Worm (Caenorhabditis elegans): ENCODE results near the gene C01G10.5.

DNA sequence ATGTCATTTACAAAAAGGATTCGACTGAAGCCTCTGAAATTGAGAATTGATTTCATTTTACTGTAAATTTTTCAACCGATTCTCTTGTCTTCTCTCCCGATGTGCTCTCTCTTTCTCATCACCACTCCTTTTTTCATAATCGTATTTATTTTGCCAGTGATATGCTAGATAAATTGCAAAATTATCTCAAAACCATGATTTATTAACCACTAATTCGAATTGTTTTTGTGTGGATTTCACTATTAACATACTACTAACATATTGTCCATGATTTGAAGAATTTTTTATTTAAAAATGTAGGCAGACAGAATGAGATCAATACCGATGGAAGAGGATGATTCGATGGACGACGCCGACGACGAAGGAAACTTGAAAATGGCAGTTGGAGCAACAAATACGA is 22.2 kb downstream of the C01G10.5 start, which contains the start of gene C25D7.10:
- TF ChIP-seq snpc-4 (tag; optimal IDR thresholded peaks at IDR 0.05) (no peak), hlh-11 (tag; optimal IDR thresholded peaks at IDR 0.05) (no peak), unc-62 (GFP tag; optimal IDR thresholded peaks at IDR 0.05 in 1 of 2) (no peak), unc-62 (tag; optimal IDR thresholded peaks at IDR 0.05) (no peak), ama-1 (optimal IDR thresholded peaks at IDR 0.05) (no peak), nhr-25 (tag; optimal IDR thresholded peaks at IDR 0.05; ENCODE audit: borderline replicate concordance, insufficient read depth) (no peak), ceh-28 (tag; optimal IDR thresholded peaks at IDR 0.05) (no peak), T20F7.1 (GFP tag; optimal IDR thresholded peaks at IDR 0.05) (no peak), ztf-11 (tag; optimal IDR thresholded peaks at IDR 0.05) (no peak), gei-8 (GFP tag; optimal IDR thresholded peaks at IDR 0.05) (no peak), lim-7 (GFP tag; IDR thresholded peaks at IDR 0.05) (no peak)

All from whole organism, L4 larva.